Worm (Caenorhabditis elegans): Measurements from ENCODE around the gene Y39B6A.7.
A peak's percentile ranks its signal among the peaks of the same experiment; 100 is the strongest.

Y39B6A.7 gene

ce11 chrV:19118312-19118711 is 30.6 kb downstream of the Y39B6A.7 start, which contains the start of gene pro-3:
TSS of gene pro-3 (minus strand) at chrV:19118412.
- TF ChIP-seq ceh-30 (tag; optimal IDR thresholded peaks at IDR 0.05) (no peak), unc-3 (GFP tag; conservative IDR thresholded peaks at IDR 0.05) (no peak), unc-3 (tag; optimal IDR thresholded peaks at IDR 0.05) (no peak), unc-55 (GFP tag; optimal IDR thresholded peaks at IDR 0.05) (no peak), unc-86 (tag; optimal IDR thresholded peaks at IDR 0.05) (no peak), pros-1 (tag; optimal IDR thresholded peaks at IDR 0.05) (no peak), ceh-48 (tag; optimal IDR thresholded peaks at IDR 0.05) (no peak), hlh-8 (tag; optimal IDR thresholded peaks at IDR 0.05) (no peak), ceh-34 (tag; optimal IDR thresholded peaks at IDR 0.05) (no peak), ceh-9 (tag; optimal IDR thresholded peaks at IDR 0.05) (no peak), fax-1 (tag; optimal IDR thresholded peaks at IDR 0.05) (no peak), T23F11.4 (GFP tag; optimal IDR thresholded peaks at IDR 0.05) (no peak), mec-3 (tag; optimal IDR thresholded peaks at IDR 0.05; ENCODE audit: borderline replicate concordance) (no peak), sox-4 (tag; optimal IDR thresholded peaks at IDR 0.05) (no peak), ceh-6 (GFP tag; optimal IDR thresholded peaks at IDR 0.05) (no peak), hlh-13 (GFP tag; optimal IDR thresholded peaks at IDR 0.05) (no peak), nfya-1 (tag; optimal IDR thresholded peaks at IDR 0.05) (no peak), odd-2 (tag; optimal IDR thresholded peaks at IDR 0.05) (no peak), rnt-1 (tag; optimal IDR thresholded peaks at IDR 0.05) (no peak), npax-4 (tag; optimal IDR thresholded peaks at IDR 0.05) (no peak), ama-1 (optimal IDR thresholded peaks at IDR 0.05) (no peak)

ce11 chrV:19116872-19117372 is 32.0 kb downstream of the Y39B6A.7 start:
- no peak for TF ChIP-seq dve-1 (tag; optimal IDR thresholded peaks at IDR 0.05)
- TF ChIP-seq pros-1 (tag; optimal IDR thresholded peaks at IDR 0.05), result no peak
- TF ChIP-seq fkh-6 (tag; optimal IDR thresholded peaks at IDR 0.05), result no peak
- TF ChIP-seq unc-3 (GFP tag; conservative IDR thresholded peaks at IDR 0.05), result no peak
- TF ChIP-seq unc-3 (tag; optimal IDR thresholded peaks at IDR 0.05), result no peak
- peak; percentile 36 for TF ChIP-seq ceh-48 (tag; optimal IDR thresholded peaks at IDR 0.05)
- no peak for TF ChIP-seq lim-6 (tag; optimal IDR thresholded peaks at IDR 0.05)
- no peak for TF ChIP-seq gmeb-2 (tag; optimal IDR thresholded peaks at IDR 0.05)

ce11 chrV:19113639-19114038 is 35.3 kb downstream of the Y39B6A.7 start:
- peak; percentile 62 for TF ChIP-seq ceh-48 (tag; optimal IDR thresholded peaks at IDR 0.05)

ce11 chrV:19112590-19112989 is 36.4 kb downstream of the Y39B6A.7 start:
- peak; percentile 70 for TF ChIP-seq ceh-48 (tag; optimal IDR thresholded peaks at IDR 0.05)

ce11 chrV:19107065-19107464 is 41.9 kb downstream of the Y39B6A.7 start:
- TF ChIP-seq dmd-4 (tag; optimal IDR thresholded peaks at IDR 0.05; ENCODE audit: borderline replicate concordance) (no peak), ceh-48 (tag; optimal IDR thresholded peaks at IDR 0.05) (peak; percentile 6)

ce11 chrV:19101589-19102201 is 47.3 kb downstream of the Y39B6A.7 start, which contains the start of gene zhp-4:
TSS of gene zhp-4 (minus strand) at chrV:19101786.
- peak; percentile 90 for TF ChIP-seq ceh-48 (tag; optimal IDR thresholded peaks at IDR 0.05)

ce11 chrV:19100663-19101062 is 48.3 kb downstream of the Y39B6A.7 start:
- TF ChIP-seq ceh-48 (tag; optimal IDR thresholded peaks at IDR 0.05), result peak; percentile 8

ce11 chrV:19100139-19100538 is 48.8 kb downstream of the Y39B6A.7 start:
- TF ChIP-seq ceh-48 (tag; optimal IDR thresholded peaks at IDR 0.05), result peak; percentile 43
